Worm (Caenorhabditis elegans) whole organism, midembryonic: ENCODE measurements around the gene C07E3.3.

ENCODE experiments used
- T22C8.4 ChIP-seq: fragments of 200-800 bp; sonication (Bioruptor generic); IDR thresholded peaks from 2 replicates; pipeline ENCODE4 v1.3.6; 2022; ENCODE audit warnings: missing genetic modification characterization, missing compliant biosample characterization
- cog-1 ChIP-seq: sonication (generic microtip); optimal IDR thresholded peaks from 2 replicates; lab custom pipeline; 2016; ENCODE audit warnings: missing genetic modification characterization, missing compliant biosample characterization
- flt-1 ChIP-seq: fragments of 200-800 bp; sonication (Bioruptor generic); IDR thresholded peaks from 2 replicates; pipeline ENCODE4 v1.3.6; 2022; ENCODE audit warnings: missing genetic modification characterization, missing compliant biosample characterization
- klf-2 ChIP-seq: fragments of 200-800 bp; sonication (Bioruptor generic); conservative IDR thresholded peaks from 2 replicates; pipeline ENCODE4 v1.3.6; 2022; ENCODE audit warnings: missing genetic modification reagents, missing genetic modification characterization, missing compliant biosample characterization
- med-1 ChIP-seq: sonication (generic microtip); optimal IDR thresholded peaks from 2 replicates; lab custom pipeline; 2017; ENCODE audit warnings: missing genetic modification characterization, mild to moderate bottlenecking, missing compliant biosample characterization, antibody characterized with exemption, missing genetic modification reagents; ENCODE audit not compliant: insufficient read depth
- ref-1 ChIP-seq: fragments of 200-800 bp; sonication (Bioruptor generic); conservative IDR thresholded peaks from 2 replicates; pipeline ENCODE4 v1.3.6; 2022; ENCODE audit warnings: missing genetic modification reagents, missing genetic modification characterization, missing compliant biosample characterization
- tab-1 ChIP-seq: fragments of 200-800 bp; sonication (Bioruptor generic); IDR thresholded peaks from 2 replicates; pipeline ENCODE4 v1.3.6; 2022; ENCODE audit warnings: missing genetic modification characterization, missing compliant biosample characterization
- ztf-23 ChIP-seq: fragments of 200-800 bp; sonication (Bioruptor generic); IDR thresholded peaks from 2 replicates; pipeline ENCODE4 v1.3.6; 2022; ENCODE audit warnings: missing genetic modification reagents, missing genetic modification characterization, missing compliant biosample characterization
- ztf-29 ChIP-seq: fragments of 200-800 bp; sonication (Bioruptor generic); IDR thresholded peaks from 2 replicates; pipeline ENCODE4 v1.3.6; 2022; ENCODE audit warnings: missing genetic modification reagents, missing genetic modification characterization, missing compliant biosample characterization

Gene C07E3.3

DNA sequence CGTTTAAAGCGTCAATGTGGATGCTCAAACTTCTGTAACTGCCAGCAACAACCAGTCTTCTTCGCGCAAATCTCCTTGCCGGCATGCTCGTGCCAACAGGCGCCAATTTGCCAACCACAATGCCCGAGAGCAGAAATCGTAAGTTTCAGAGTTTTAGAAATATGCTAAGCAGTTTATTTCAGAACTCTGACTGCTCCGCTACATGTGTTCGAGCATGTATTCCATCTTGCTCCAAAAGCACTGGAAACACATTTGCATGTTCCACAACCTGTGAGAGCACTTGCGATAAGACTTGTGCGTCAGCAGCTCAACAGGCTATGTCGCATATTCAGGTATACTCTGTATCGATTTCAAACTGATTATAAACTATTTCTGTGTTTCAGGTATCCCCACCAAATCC, 27.6 kb downstream of the C07E3.3 start:
- TF ChIP-seq ztf-23 (GFP tag; lab: Robert Waterston, UW) (no peak), ztf-29 (GFP tag; lab: Robert Waterston, UW) (no peak)

- TF ChIP-seq med-1 (GFP tag; lab: Kevin White, UChicago), result no peak
- TF ChIP-seq T22C8.4 (GFP tag; lab: Robert Waterston, UW), result no peak
- no peak for TF ChIP-seq ztf-29 (GFP tag; lab: Robert Waterston, UW)
- no peak for TF ChIP-seq tab-1 (GFP tag; lab: Robert Waterston, UW)
- no peak for TF ChIP-seq cog-1 (tag; lab: Kevin White, UChicago)
- no peak for TF ChIP-seq ztf-23 (GFP tag; lab: Robert Waterston, UW)
- no peak for TF ChIP-seq ref-1 (GFP tag; lab: Robert Waterston, UW)
- no peak for TF ChIP-seq klf-2 (GFP tag; lab: Robert Waterston, UW)
- no peak for TF ChIP-seq flt-1
Observed at ce11 chrII:10325615-10326232, 31.6 kb downstream of the C07E3.3 start, which contains the start of gene appg-1. Gene appg-1, plus strand, starts transcription at chrII:10326041.

ce11 chrII:10321410-10321809, 35.9 kb downstream of the C07E3.3 start, which contains the start of gene idpp-4:
Gene idpp-4, plus strand, starts transcription at chrII:10321460.
- no peak for TF ChIP-seq cog-1 (tag; lab: Kevin White, UChicago)

- no peak for TF ChIP-seq klf-2 (GFP tag; lab: Robert Waterston, UW)
Observed at ce11 chrII:10317007-10317406, 40.3 kb downstream of the C07E3.3 start, which contains the start of gene M02G9.4. Gene M02G9.4, plus strand, starts transcription at chrII:10317307.

DNA sequence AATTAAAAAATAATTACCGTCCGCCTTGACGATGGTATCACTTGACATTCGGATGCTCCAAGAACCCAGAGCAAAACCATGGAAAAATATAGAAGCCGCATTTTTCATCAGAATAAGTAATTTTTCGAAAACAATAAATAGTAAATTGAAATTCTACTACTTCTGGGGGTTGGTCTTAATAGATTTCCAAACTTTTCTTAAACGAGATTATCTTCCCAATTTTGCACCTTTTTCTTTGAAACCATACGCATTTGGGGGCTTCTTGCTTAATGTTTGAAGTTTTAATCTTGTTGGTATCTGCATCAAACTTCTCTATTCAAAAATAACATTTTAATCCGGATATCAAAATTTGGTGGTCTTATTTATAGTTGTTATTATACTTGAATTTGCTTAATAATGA, 41.2 kb downstream of the C07E3.3 start, which contains the start of gene gcy-5:
TSS of gene gcy-5 (minus strand) at position 101 of the 400 bp plus-strand sequence.
- no peak for TF ChIP-seq med-1 (GFP tag; lab: Kevin White, UChicago)
- TF ChIP-seq flt-1, result no peak

DNA sequence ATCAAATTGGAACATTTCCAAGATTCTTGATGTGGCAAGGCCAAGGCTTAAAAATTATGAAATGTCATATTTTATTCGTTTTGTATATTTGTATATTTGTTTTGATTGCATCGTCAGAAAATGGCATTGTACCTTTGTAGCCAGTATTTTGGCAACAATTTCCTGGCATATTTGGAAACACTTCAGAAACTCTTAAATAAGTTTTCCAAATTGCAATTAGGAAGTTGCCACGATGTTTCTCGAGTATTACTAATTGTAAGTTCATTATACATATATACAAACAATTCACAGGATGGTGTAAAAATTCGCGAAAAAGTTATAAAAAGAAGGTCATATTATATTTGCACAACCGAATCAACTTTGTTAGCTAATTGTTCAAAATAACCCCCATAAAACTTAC, 42.1 kb downstream of the C07E3.3 start, which contains the start of gene idpp-8:
TSS of gene idpp-8 (plus strand) at position 301 of the 400 bp plus-strand sequence.
- no peak for TF ChIP-seq flt-1

DNA sequence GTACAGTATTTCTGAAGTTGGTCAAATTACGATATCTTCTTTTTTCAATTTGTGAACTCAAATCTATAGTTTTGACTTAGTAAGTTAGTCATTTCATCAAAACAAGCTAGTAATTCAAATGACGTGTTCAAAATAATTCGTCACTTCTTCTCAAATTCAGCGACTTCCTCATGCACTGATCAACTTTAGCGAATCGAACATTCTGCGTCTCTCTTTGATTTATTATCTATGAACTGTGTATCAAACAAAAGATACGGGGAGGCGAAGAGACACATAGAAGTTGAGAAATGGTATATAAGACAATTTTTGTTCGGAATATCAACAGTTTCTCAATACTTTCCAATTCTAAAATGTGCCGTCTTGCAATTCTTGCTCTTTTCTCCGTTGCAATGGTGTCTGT, 45.3 kb downstream of the C07E3.3 start, which contains the start of gene srlf-34:
TSS of gene srlf-34 (plus strand) at position 321 of the 400 bp plus-strand sequence.
- TF ChIP-seq ztf-29 (GFP tag; lab: Robert Waterston, UW) (no peak), ztf-23 (GFP tag; lab: Robert Waterston, UW) (no peak), klf-2 (GFP tag; lab: Robert Waterston, UW) (no peak), tab-1 (GFP tag; lab: Robert Waterston, UW) (no peak), flt-1 (no peak), T22C8.4 (GFP tag; lab: Robert Waterston, UW) (no peak), cog-1 (tag; lab: Kevin White, UChicago) (no peak), ref-1 (GFP tag; lab: Robert Waterston, UW) (no peak), med-1 (GFP tag; lab: Kevin White, UChicago) (no peak)

DNA sequence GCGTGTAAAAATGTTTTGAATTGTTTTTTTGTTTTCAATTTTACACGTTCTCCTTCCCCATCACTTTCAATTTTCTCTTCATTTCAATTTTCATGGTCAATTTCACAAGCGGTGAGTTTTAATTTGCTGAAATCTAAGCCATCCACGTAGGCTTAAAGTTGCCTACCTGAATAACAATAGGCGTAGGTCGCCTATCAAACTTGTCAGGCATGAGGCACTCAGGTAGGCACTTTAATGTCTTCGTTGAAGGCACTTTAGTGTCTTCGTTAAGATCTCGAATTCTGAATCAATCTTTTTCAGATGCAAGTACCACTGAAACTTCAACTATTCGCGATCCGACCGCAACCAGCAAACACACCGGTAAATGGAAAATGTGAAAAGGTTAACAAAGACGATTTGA, 48.0 kb downstream of the C07E3.3 start, which contains the start of gene ZK970.8:
TSS of gene ZK970.8 (plus strand) at position 301 of the 400 bp plus-strand sequence.
- TF ChIP-seq tab-1 (GFP tag; lab: Robert Waterston, UW), result no peak
- no peak for TF ChIP-seq ztf-23 (GFP tag; lab: Robert Waterston, UW)

- TF ChIP-seq flt-1 (no peak), cog-1 (tag; lab: Kevin White, UChicago) (no peak)
Observed at ce11 chrII:10308726-10309125, 48.6 kb downstream of the C07E3.3 start, which contains the start of gene gcy-4. Gene gcy-4, minus strand, starts transcription at chrII:10308826.

ce11 chrII:10304736-10305135, 52.6 kb downstream of the C07E3.3 start:
- peak; percentile 78; the same call in 1 of the 2 replicates for TF ChIP-seq tab-1 (GFP tag; lab: Robert Waterston, UW)
- TF ChIP-seq ztf-23 (GFP tag; lab: Robert Waterston, UW), result 0 out of 2 replicates have a peak, but pooled peaks have one; percentile 34

DNA sequence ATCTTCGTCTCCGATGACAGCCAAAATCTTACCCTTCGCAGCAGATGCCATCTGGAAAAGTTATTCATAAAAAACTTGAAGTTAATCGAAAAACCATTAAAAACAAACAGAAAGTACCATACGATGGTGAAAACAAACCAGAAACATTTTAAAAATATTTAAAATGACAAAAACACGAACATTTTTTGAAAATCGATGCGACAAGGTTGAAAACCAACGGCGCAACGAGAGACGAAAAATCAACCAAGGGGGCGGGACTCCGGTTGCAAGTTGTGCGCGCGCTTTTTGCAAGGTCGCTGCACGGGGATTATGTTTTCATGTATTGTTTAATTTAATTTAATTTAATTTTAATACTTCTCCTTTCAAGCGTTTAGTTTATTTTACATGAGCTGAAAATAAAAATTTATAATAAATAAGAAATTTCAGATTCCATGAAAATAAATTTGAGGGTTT, 53.6 kb downstream of the C07E3.3 start, which contains the start of gene vha-9:
TSS of gene vha-9 (minus strand) at position 51 of the 453 bp plus-strand sequence.
- TF ChIP-seq med-1 (GFP tag; lab: Kevin White, UChicago) (peak; percentile 62), ztf-29 (GFP tag; lab: Robert Waterston, UW) (no peak), T22C8.4 (GFP tag; lab: Robert Waterston, UW) (no peak), cog-1 (tag; lab: Kevin White, UChicago) (peak; percentile 7)
